Fruit fly (Drosophila melanogaster) whole organism, prepupa: ENCODE data around the gene pins.

ENCODE experiments used
- Blimp-1 ChIP-seq: fragments of 200-800 bp; sonication (Bioruptor generic); optimal IDR thresholded peaks from 3 replicates; lab custom pipeline; 2017; ENCODE audit warnings: missing biosample characterization, missing genetic modification characterization, mild to moderate bottlenecking, moderate library complexity, missing genetic modification reagents
- CG10631 ChIP-seq: fragments of 200-800 bp; sonication (Bioruptor generic); optimal IDR thresholded peaks from 2 replicates; lab custom pipeline; 2016; ENCODE audit warnings: missing biosample characterization, missing genetic modification characterization
- CG10669 ChIP-seq: fragments of 200-800 bp; sonication (Bioruptor generic); optimal IDR thresholded peaks from 3 replicates; lab custom pipeline; 2018; ENCODE audit warnings: missing biosample characterization, mild to moderate bottlenecking, missing genetic modification characterization, moderate library complexity
- CG11294 ChIP-seq: fragments of 200-800 bp; sonication (Bioruptor generic); IDR thresholded peaks from 2 replicates; pipeline ENCODE4 v1.3.6; 2022; ENCODE audit warnings: missing biosample characterization, missing genetic modification characterization
- CG11762 ChIP-seq: fragments of 200-800 bp; sonication (Bioruptor generic); optimal IDR thresholded peaks from 3 replicates; lab custom pipeline; 2016; ENCODE audit warnings: missing biosample characterization, missing genetic modification characterization; ENCODE audit not compliant: insufficient read depth
- CG11902 ChIP-seq: fragments of 200-800 bp; sonication (Bioruptor generic); optimal IDR thresholded peaks from 3 replicates; lab custom pipeline; 2016; ENCODE audit warnings: missing biosample characterization, missing genetic modification characterization
- CG15336 ChIP-seq: fragments of 200-800 bp; sonication (Bioruptor generic); IDR thresholded peaks from 2 replicates; pipeline ENCODE4 v1.3.6; 2022; ENCODE audit warnings: missing biosample characterization, missing genetic modification characterization
- CG1621 ChIP-seq: fragments of 200-800 bp; sonication (Bioruptor generic); optimal IDR thresholded peaks from 3 replicates; lab custom pipeline; 2018; ENCODE audit warnings: missing biosample characterization, mild to moderate bottlenecking, missing genetic modification characterization
- CG16779 ChIP-seq: fragments of 200-800 bp; sonication (Bioruptor generic); optimal IDR thresholded peaks from 3 replicates; lab custom pipeline; 2017; ENCODE audit warnings: missing biosample characterization, mild to moderate bottlenecking, missing genetic modification characterization
- CG31627 ChIP-seq: fragments of 200-800 bp; sonication (Bioruptor generic); optimal IDR thresholded peaks from 3 replicates; lab custom pipeline; 2016; ENCODE audit warnings: missing biosample characterization, missing genetic modification characterization
- CG32006 ChIP-seq: fragments of 200-800 bp; sonication (Bioruptor generic); optimal IDR thresholded peaks from 3 replicates; lab custom pipeline; 2017; ENCODE audit warnings: missing biosample characterization, mild to moderate bottlenecking, missing genetic modification characterization
- CG34406 ChIP-seq: fragments of 200-800 bp; sonication (Bioruptor generic); optimal IDR thresholded peaks from 3 replicates; lab custom pipeline; 2016; ENCODE audit warnings: missing biosample characterization, missing genetic modification characterization
- CG4318 ChIP-seq: fragments of 200-800 bp; sonication (Bioruptor generic); optimal IDR thresholded peaks from 3 replicates; lab custom pipeline; 2017; ENCODE audit warnings: missing biosample characterization, mild to moderate bottlenecking, missing genetic modification characterization
- CG6792 ChIP-seq: fragments of 200-800 bp; sonication (Bioruptor generic); optimal IDR thresholded peaks from 3 replicates; lab custom pipeline; 2016; ENCODE audit warnings: missing biosample characterization, missing genetic modification characterization
- CG6854 ChIP-seq: fragments of 200-800 bp; sonication (Bioruptor generic); optimal IDR thresholded peaks from 2 replicates; lab custom pipeline; 2017; ENCODE audit warnings: missing biosample characterization, mild to moderate bottlenecking, missing genetic modification characterization
- CG7368 ChIP-seq: fragments of 200-800 bp; sonication (Bioruptor generic); optimal IDR thresholded peaks from 3 replicates; lab custom pipeline; 2016; ENCODE audit warnings: missing biosample characterization, missing genetic modification characterization
- CG8319 ChIP-seq: fragments of 200-800 bp; sonication (Bioruptor generic); optimal IDR thresholded peaks from 3 replicates; lab custom pipeline; 2016; ENCODE audit warnings: missing biosample characterization, missing genetic modification characterization
- CG9139 ChIP-seq: fragments of 200-800 bp; sonication (Bioruptor generic); optimal IDR thresholded peaks from 3 replicates; lab custom pipeline; 2017; ENCODE audit warnings: missing biosample characterization, mild to moderate bottlenecking, missing genetic modification characterization
- Eip75B ChIP-seq: fragments of 200-800 bp; sonication (Bioruptor generic); optimal IDR thresholded peaks from 3 replicates; lab custom pipeline; 2016; ENCODE audit warnings: missing biosample characterization, missing genetic modification characterization
- Eip93F ChIP-seq: fragments of 200-800 bp; sonication (Bioruptor generic); optimal IDR thresholded peaks from 2 replicates; lab custom pipeline; 2016; ENCODE audit warnings: missing biosample characterization, mild to moderate bottlenecking, missing genetic modification characterization
- Ets21C ChIP-seq: fragments of 200-800 bp; sonication (Bioruptor generic); optimal IDR thresholded peaks from 3 replicates; lab custom pipeline; 2016; ENCODE audit warnings: missing biosample characterization, missing genetic modification characterization
- Gug ChIP-seq: fragments of 200-800 bp; sonication (Bioruptor generic); IDR thresholded peaks from 2 replicates; pipeline ENCODE4 v1.3.6; 2022; ENCODE audit warnings: missing biosample characterization, missing genetic modification characterization
- Hr38 ChIP-seq: sonication (Bioruptor generic); optimal IDR thresholded peaks from 2 replicates; lab custom pipeline; 2016; ENCODE audit warnings: missing biosample characterization, missing genetic modification characterization
- Hr39 ChIP-seq: fragments of 200-800 bp; sonication (Bioruptor generic); optimal IDR thresholded peaks from 2 replicates; lab custom pipeline; 2016; ENCODE audit warnings: missing biosample characterization, missing genetic modification characterization
- Hr4 ChIP-seq: fragments of 200-800 bp; sonication (Bioruptor generic); optimal IDR thresholded peaks from 3 replicates; lab custom pipeline; 2016; ENCODE audit warnings: missing biosample characterization, missing genetic modification characterization
- OdsH ChIP-seq: fragments of 200-800 bp; sonication (Bioruptor generic); optimal IDR thresholded peaks from 3 replicates; lab custom pipeline; 2016; ENCODE audit warnings: missing biosample characterization, missing genetic modification characterization
- Smox ChIP-seq: fragments of 200-800 bp; sonication (Bioruptor generic); optimal IDR thresholded peaks from 3 replicates; lab custom pipeline; 2016; ENCODE audit warnings: missing biosample characterization, missing genetic modification characterization
- Sox102F ChIP-seq: fragments of 200-800 bp; sonication (Bioruptor generic); optimal IDR thresholded peaks from 2 replicates; lab custom pipeline; 2016; ENCODE audit warnings: missing biosample characterization, mild to moderate bottlenecking, missing genetic modification characterization
- Sox14 ChIP-seq: fragments of 200-800 bp; sonication (Bioruptor generic); optimal IDR thresholded peaks from 3 replicates; lab custom pipeline; 2016; ENCODE audit warnings: missing biosample characterization, missing genetic modification characterization
- Sox15 ChIP-seq: fragments of 200-800 bp; sonication (Bioruptor generic); optimal IDR thresholded peaks from 3 replicates; lab custom pipeline; 2016; ENCODE audit warnings: missing biosample characterization, missing genetic modification characterization
- achi ChIP-seq: fragments of 200-800 bp; sonication (Bioruptor generic); optimal IDR thresholded peaks from 3 replicates; lab custom pipeline; 2016; ENCODE audit warnings: missing biosample characterization, missing genetic modification characterization
- dsx ChIP-seq: fragments of 200-800 bp; optimal IDR thresholded peaks from 3 replicates; lab custom pipeline; 2019; ENCODE audit warnings: missing biosample characterization, mild to moderate bottlenecking, missing genetic modification characterization, moderate library complexity; ENCODE audit not compliant: poor library complexity, severe bottlenecking
- eg ChIP-seq: fragments of 200-800 bp; sonication (Bioruptor generic); IDR thresholded peaks from 3 replicates; pipeline ENCODE4 v1.3.6; 2022; ENCODE audit warnings: missing biosample characterization, missing genetic modification characterization
- esn ChIP-seq: fragments of 200-800 bp; sonication (Bioruptor generic); optimal IDR thresholded peaks from 2 replicates; lab custom pipeline; 2016; ENCODE audit warnings: missing biosample characterization, mild to moderate bottlenecking, missing genetic modification characterization, moderate library complexity
- fd85E ChIP-seq: fragments of 200-800 bp; sonication (Bioruptor generic); optimal IDR thresholded peaks from 3 replicates; lab custom pipeline; 2016; ENCODE audit warnings: missing biosample characterization, missing genetic modification characterization
- fkh ChIP-seq: fragments of 200-800 bp; sonication (Bioruptor generic); optimal IDR thresholded peaks from 3 replicates; lab custom pipeline; 2017; ENCODE audit warnings: missing biosample characterization, mild to moderate bottlenecking, missing genetic modification characterization, moderate library complexity
- lz ChIP-seq: fragments of 200-800 bp; sonication (Bioruptor generic); optimal IDR thresholded peaks from 3 replicates; lab custom pipeline; 2016; ENCODE audit warnings: missing biosample characterization, missing genetic modification characterization
- net ChIP-seq: fragments of 200-800 bp; sonication (Bioruptor generic); optimal IDR thresholded peaks from 3 replicates; lab custom pipeline; 2016; ENCODE audit warnings: missing biosample characterization, missing genetic modification characterization
- pdm3 ChIP-seq: fragments of 200-800 bp; sonication (Bioruptor generic); optimal IDR thresholded peaks from 3 replicates; lab custom pipeline; 2016; ENCODE audit warnings: missing biosample characterization, missing genetic modification characterization
- salr ChIP-seq, 2 experiments: fragments of 200-800 bp; sonication (Bioruptor generic); optimal IDR thresholded peaks; 3 replicates each; lab custom pipeline; 2016 to 2018; ENCODE audit warnings: missing biosample characterization in 2 of 2, missing genetic modification characterization in 2 of 2, mild to moderate bottlenecking in 1 of 2
- spab ChIP-seq: fragments of 200-800 bp; sonication (Bioruptor generic); optimal IDR thresholded peaks from 2 replicates; lab custom pipeline; 2017; ENCODE audit warnings: missing biosample characterization, mild to moderate bottlenecking, missing genetic modification characterization, missing genetic modification reagents
- svp ChIP-seq: fragments of 200-800 bp; sonication (Bioruptor generic); peaks from one replicate; lab custom pipeline; 2016; ENCODE audit warnings: missing biosample characterization, missing genetic modification characterization
- topi ChIP-seq: fragments of 200-800 bp; sonication (Bioruptor generic); optimal IDR thresholded peaks from 3 replicates; lab custom pipeline; 2016; ENCODE audit warnings: missing biosample characterization, missing genetic modification characterization
- vri ChIP-seq: fragments of 200-800 bp; sonication (Bioruptor generic); optimal IDR thresholded peaks from 3 replicates; lab custom pipeline; 2016; ENCODE audit warnings: missing biosample characterization, mild to moderate bottlenecking, missing genetic modification characterization

pins gene

dm6 chr3R:27554964-27555363 is 27.7 kb upstream of the pins start (continued):
- TF ChIP-seq spab (GFP tag; lab: Kevin White, UChicago) (peak; percentile 14), CG32006 (GFP tag; lab: Kevin White, UChicago) (peak; percentile 93), CG10669 (GFP tag; lab: Kevin White, UChicago) (peak; percentile 26), pdm3 (GFP tag; lab: Kevin White, UChicago) (peak; percentile 74)

- TF ChIP-seq Eip93F (no peak), topi (no peak), CG11762 (no peak), CG1621 (tag; lab: Kevin White, UChicago) (no peak), Blimp-1 (GFP tag; lab: Kevin White, UChicago) (no peak), Ets21C (GFP tag; lab: Kevin White, UChicago) (no peak), Hr39 (no peak), OdsH (GFP tag; lab: Kevin White, UChicago) (no peak), CG15336 (GFP tag; lab: Robert Waterston, UW) (no peak), vri (GFP tag; lab: Kevin White, UChicago) (no peak), Sox15 (no peak), CG7368 (GFP tag; lab: Kevin White, UChicago) (no peak), CG6854 (GFP tag; lab: Kevin White, UChicago) (no peak), spab (GFP tag; lab: Kevin White, UChicago) (no peak), fd85E (GFP tag; lab: Kevin White, UChicago) (no peak), pdm3 (GFP tag; lab: Kevin White, UChicago) (no peak), CG11902 (GFP tag; lab: Kevin White, UChicago) (no peak)
Observed at dm6 chr3R:27555853-27556252, 26.8 kb upstream of the pins start.

- peak; percentile 89 for TF ChIP-seq svp (GFP tag; lab: Kevin White, UChicago)
- no peak for TF ChIP-seq net (GFP tag; lab: Kevin White, UChicago)
Observed at dm6 chr3R:27556466-27556865, 26.2 kb upstream of the pins start.

- TF ChIP-seq CG8319 (GFP tag; lab: Kevin White, UChicago) (peak; percentile 31), CG31627 (GFP tag; lab: Kevin White, UChicago) (peak; percentile 57), CG4318 (no peak), eg (peak; percentile 88), Sox102F (GFP tag; lab: Kevin White, UChicago) (peak; percentile 44), CG32006 (GFP tag; lab: Kevin White, UChicago) (peak; percentile 72), achi (GFP tag; lab: Kevin White, UChicago) (peak; percentile 64), CG15336 (GFP tag; lab: Robert Waterston, UW) (peak; percentile 83), vri (GFP tag; lab: Kevin White, UChicago) (peak; percentile 45), Sox15 (peak; percentile 45), svp (GFP tag; lab: Kevin White, UChicago) (no peak), Hr39 (peak; percentile 55), spab (GFP tag; lab: Kevin White, UChicago) (no peak), fd85E (GFP tag; lab: Kevin White, UChicago) (no peak), Blimp-1 (GFP tag; lab: Kevin White, UChicago) (peak; percentile 18), Eip75B (GFP tag; lab: Kevin White, UChicago) (peak; percentile 51), Ets21C (GFP tag; lab: Kevin White, UChicago) (peak; percentile 18), CG6854 (GFP tag; lab: Kevin White, UChicago) (no peak), salr (GFP tag; optimal IDR thresholded peaks at IDR 0.05; lab: Kevin White, UChicago) (peak in 1 of 2 experiments; percentile 45), CG11902 (GFP tag; lab: Kevin White, UChicago) (peak; percentile 52), CG1621 (tag; lab: Kevin White, UChicago) (no peak), fkh (GFP tag; lab: Kevin White, UChicago) (no peak), CG7368 (GFP tag; lab: Kevin White, UChicago) (peak; percentile 43), Sox14 (peak; percentile 27), Gug (GFP tag; lab: Robert Waterston, UW) (peak; percentile 71), CG10631 (GFP tag; lab: Kevin White, UChicago) (peak; percentile 47), CG9139 (GFP tag; lab: Kevin White, UChicago) (no peak), CG34406 (GFP tag; lab: Kevin White, UChicago) (peak; percentile 40), CG16779 (tag; lab: Kevin White, UChicago) (no peak), CG6792 (GFP tag; lab: Kevin White, UChicago) (peak; percentile 50), dsx (GFP tag; lab: Kevin White, UChicago) (no peak), esn (GFP tag; lab: Kevin White, UChicago) (peak; percentile 52), Hr4 (GFP tag; lab: Kevin White, UChicago) (peak; percentile 77), lz (GFP tag; lab: Kevin White, UChicago) (peak; percentile 35), CG10669 (GFP tag; lab: Kevin White, UChicago) (peak; percentile 42), CG11294 (GFP tag; lab: Robert Waterston, UW) (peak; percentile 79), Hr38 (GFP tag; lab: Kevin White, UChicago) (no peak), Smox (GFP tag; lab: Kevin White, UChicago) (no peak)
Observed at dm6 chr3R:27556972-27557371, 25.7 kb upstream of the pins start.
